Fruit fly (Drosophila melanogaster) whole organism, pupa: ENCODE results near the gene CG14968.
A peak's percentile ranks its signal among the peaks of the same experiment; 100 is the strongest.

ENCODE experiments used
- CG10348 ChIP-seq: fragments of 200-800 bp; sonication (Bioruptor generic); IDR thresholded peaks from 2 replicates; pipeline ENCODE4 v1.3.6; 2022; ENCODE audit warnings: missing biosample characterization, missing genetic modification characterization
- CG12605 ChIP-seq: fragments of 200-800 bp; sonication (Bioruptor generic); IDR thresholded peaks from 2 replicates; pipeline ENCODE4 v1.3.6; 2022; ENCODE audit warnings: missing biosample characterization, missing genetic modification characterization
- CG13204 ChIP-seq: fragments of 200-800 bp; sonication (Bioruptor generic); optimal IDR thresholded peaks from 2 replicates; lab custom pipeline; 2018; ENCODE audit warnings: missing biosample characterization, mild to moderate bottlenecking, missing genetic modification characterization, moderate library complexity
- CG14655 ChIP-seq: fragments of 200-800 bp; sonication (Bioruptor generic); optimal IDR thresholded peaks from 3 replicates; lab custom pipeline; 2017; ENCODE audit warnings: mild to moderate bottlenecking, missing biosample characterization, missing genetic modification reagents, missing genetic modification characterization
- CG15710 ChIP-seq: fragments of 200-800 bp; sonication (Bioruptor generic); optimal IDR thresholded peaks from 2 replicates; lab custom pipeline; 2018; ENCODE audit warnings: missing biosample characterization, mild to moderate bottlenecking, missing genetic modification characterization, moderate library complexity
- CG17806 ChIP-seq: fragments of 200-800 bp; sonication (Bioruptor generic); optimal IDR thresholded peaks from 2 replicates; lab custom pipeline; 2018; ENCODE audit warnings: missing biosample characterization, mild to moderate bottlenecking, missing genetic modification characterization, moderate library complexity
- CG32121 ChIP-seq: fragments of 200-800 bp; sonication (Bioruptor generic); IDR thresholded peaks from 2 replicates; pipeline ENCODE4 v1.3.6; 2022; ENCODE audit warnings: missing biosample characterization, missing genetic modification characterization
- CG34367 ChIP-seq: fragments of 200-800 bp; sonication (Bioruptor generic); optimal IDR thresholded peaks from 2 replicates; lab custom pipeline; 2018; ENCODE audit warnings: missing biosample characterization, mild to moderate bottlenecking, missing genetic modification characterization
- CG4496 ChIP-seq: fragments of 200-800 bp; sonication (Bioruptor generic); IDR thresholded peaks from 3 replicates; pipeline ENCODE4 v1.3.6; 2022; ENCODE audit warnings: missing biosample characterization, missing genetic modification characterization
- CG8159 ChIP-seq: fragments of 200-800 bp; sonication (Bioruptor generic); optimal IDR thresholded peaks from 3 replicates; lab custom pipeline; 2018; ENCODE audit warnings: missing biosample characterization, mild to moderate bottlenecking, missing genetic modification characterization, moderate library complexity
- CG8301 ChIP-seq: fragments of 200-800 bp; sonication (Bioruptor generic); optimal IDR thresholded peaks from 2 replicates; lab custom pipeline; 2018; ENCODE audit warnings: missing biosample characterization, mild to moderate bottlenecking, missing genetic modification characterization
- CG9948 ChIP-seq: fragments of 200-800 bp; sonication (Bioruptor generic); optimal IDR thresholded peaks from 2 replicates; lab custom pipeline; 2018; ENCODE audit warnings: missing biosample characterization, mild to moderate bottlenecking, missing genetic modification characterization, moderate library complexity
- D1 ChIP-seq: fragments of 200-800 bp; sonication (Bioruptor generic); optimal IDR thresholded peaks from 2 replicates; lab custom pipeline; 2018; ENCODE audit warnings: missing biosample characterization, mild to moderate bottlenecking, missing genetic modification characterization, moderate library complexity
- EcR ChIP-seq: fragments of 200-800 bp; sonication (Bioruptor generic); optimal IDR thresholded peaks from 3 replicates; lab custom pipeline; 2019; ENCODE audit warnings: missing biosample characterization, missing genetic modification characterization, mild to moderate bottlenecking, moderate library complexity, missing genetic modification reagents
- Ets98B ChIP-seq: fragments of 200-800 bp; sonication (Bioruptor generic); IDR thresholded peaks from 2 replicates; pipeline ENCODE4 v1.3.6; 2022; ENCODE audit warnings: missing biosample characterization, missing genetic modification characterization
- Pif1A ChIP-seq: fragments of 200-800 bp; sonication (Bioruptor generic); optimal IDR thresholded peaks from 3 replicates; lab custom pipeline; 2016; ENCODE audit warnings: missing biosample characterization, missing genetic modification characterization
- Pif1B ChIP-seq: fragments of 200-800 bp; sonication (Bioruptor generic); optimal IDR thresholded peaks from 3 replicates; lab custom pipeline; 2016; ENCODE audit warnings: missing biosample characterization, missing genetic modification characterization
- Snoo ChIP-seq: fragments of 200-800 bp; sonication (Bioruptor generic); optimal IDR thresholded peaks from 3 replicates; lab custom pipeline; 2017; ENCODE audit warnings: missing biosample characterization, mild to moderate bottlenecking, missing genetic modification characterization, inconsistent platforms
- fd96Ca ChIP-seq: fragments of 200-800 bp; sonication (Bioruptor generic); IDR thresholded peaks from 3 replicates; pipeline ENCODE4 v1.3.6; 2022; ENCODE audit warnings: missing biosample characterization, missing genetic modification characterization
- gl ChIP-seq: fragments of 200-800 bp; sonication (Bioruptor generic); optimal IDR thresholded peaks from 2 replicates; lab custom pipeline; 2018; ENCODE audit warnings: missing biosample characterization, mild to moderate bottlenecking, missing genetic modification characterization
- rn ChIP-seq: fragments of 200-800 bp; sonication (Bioruptor generic); IDR thresholded peaks from 2 replicates; pipeline ENCODE4 v1.3.6; 2022; ENCODE audit warnings: missing biosample characterization, missing genetic modification characterization

Gene CG14968

DNA sequence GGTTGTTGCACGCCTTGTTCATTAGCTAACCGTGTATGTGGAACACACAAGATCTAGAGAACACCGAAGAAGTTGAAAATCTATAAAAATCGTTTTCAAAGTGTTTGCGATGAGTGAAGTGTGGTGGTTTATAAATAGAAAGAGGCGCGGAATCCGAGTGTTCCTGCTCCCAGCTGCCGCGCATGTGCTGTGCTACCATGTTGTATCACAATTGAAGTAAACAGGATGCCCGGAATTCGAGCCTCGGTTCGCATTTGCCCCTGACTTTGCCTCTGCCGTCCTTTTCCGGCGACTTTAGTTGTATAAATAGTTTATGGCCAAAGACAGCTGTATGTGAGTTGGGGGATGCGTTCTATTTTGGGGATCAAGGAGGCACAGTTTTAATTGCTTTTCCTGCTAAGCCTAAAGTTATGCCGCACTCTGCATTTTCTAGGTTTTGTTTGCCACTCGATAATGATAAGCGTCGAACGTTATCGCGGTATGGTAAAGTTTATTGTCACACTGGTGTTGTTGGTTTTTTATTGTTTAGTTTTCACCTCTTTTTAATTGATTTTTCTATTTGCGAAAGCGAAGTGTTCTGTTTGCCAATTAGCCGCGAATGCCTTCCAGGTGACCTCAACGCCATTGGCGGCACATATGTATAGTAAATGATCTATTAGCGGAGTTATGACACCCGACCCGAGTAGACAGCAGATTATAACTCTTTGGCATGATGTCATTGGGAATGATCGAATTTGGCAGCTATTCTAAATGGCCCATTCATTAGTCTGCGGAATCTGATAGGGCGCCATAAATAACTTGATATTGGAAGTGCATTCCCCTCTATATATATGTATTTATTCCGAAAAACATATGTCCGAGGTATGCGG lies 46.3 kb upstream of the CG14968 start:
- TF ChIP-seq CG4496 (0 out of 3 replicates have a peak, but pooled peaks have one; percentile 26), CG12605 (no peak), CG8301 (no peak), CG17806 (no peak), D1 (no peak), Ets98B (no peak), EcR (GFP tag; lab: Kevin White, UChicago) (peak; percentile 53), CG9948 (no peak)

DNA sequence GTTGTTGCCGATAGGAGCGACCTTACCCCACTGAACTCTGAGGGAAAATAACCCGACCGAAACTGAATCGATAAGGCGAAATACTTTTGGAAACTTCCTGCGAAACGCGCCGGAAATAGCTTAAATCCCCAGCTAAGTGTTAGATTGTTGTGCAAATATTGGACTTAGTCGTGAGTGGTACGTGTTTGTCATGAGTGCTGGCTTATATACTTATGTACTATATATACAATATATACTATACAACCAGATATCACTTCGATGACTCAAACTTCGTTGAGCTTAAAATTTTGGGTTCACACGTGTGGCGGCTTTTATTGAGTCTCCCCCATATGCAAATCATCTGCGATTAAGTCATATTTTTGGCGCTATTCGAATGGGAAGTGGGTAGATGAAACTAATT lies 43.4 kb upstream of the CG14968 start:
- TF ChIP-seq CG12605 (no peak), CG9948 (no peak), Pif1B (no peak), Snoo (no peak), CG15710 (tag; lab: Kevin White, UChicago) (no peak), CG34367 (tag; lab: Kevin White, UChicago) (no peak), gl (tag; lab: Kevin White, UChicago) (no peak), EcR (GFP tag; lab: Kevin White, UChicago) (no peak), CG4496 (no peak), CG8301 (no peak), CG8159 (no peak), CG10348 (no peak), rn (GFP tag; lab: Robert Waterston, UW) (no peak), Ets98B (no peak), CG13204 (GFP tag; lab: Kevin White, UChicago) (no peak), CG17806 (no peak), D1 (no peak), fd96Ca (no peak), CG32121 (GFP tag; lab: Robert Waterston, UW) (no peak), CG14655 (GFP tag; lab: Kevin White, UChicago) (no peak)

DNA sequence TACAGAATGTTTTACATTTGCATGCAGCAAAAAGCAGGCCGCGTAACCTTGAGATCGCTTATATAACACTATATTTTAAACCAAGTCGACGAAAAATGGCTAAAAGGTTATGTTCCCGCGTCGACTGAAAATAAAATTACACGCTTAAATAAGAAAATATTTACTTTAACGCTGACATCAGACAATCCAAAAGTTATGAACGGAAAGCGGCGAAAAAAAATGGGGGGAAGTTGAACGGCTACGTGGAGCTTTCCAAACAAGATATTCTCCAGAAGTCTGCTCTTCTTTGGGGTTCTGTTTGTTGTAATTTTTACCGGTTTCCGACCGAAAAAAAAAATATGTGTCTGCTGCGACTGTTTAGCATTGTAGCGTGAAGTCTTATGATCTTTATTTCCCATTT lies 41.6 kb upstream of the CG14968 start:
- TF ChIP-seq CG9948 (no peak), CG10348 (no peak), fd96Ca (no peak), CG8301 (no peak), CG13204 (GFP tag; lab: Kevin White, UChicago) (no peak), Snoo (no peak), rn (GFP tag; lab: Robert Waterston, UW) (no peak), CG15710 (tag; lab: Kevin White, UChicago) (no peak), CG14655 (GFP tag; lab: Kevin White, UChicago) (no peak), Pif1A (GFP tag; lab: Kevin White, UChicago) (no peak), EcR (GFP tag; lab: Kevin White, UChicago) (no peak), CG32121 (GFP tag; lab: Robert Waterston, UW) (no peak)
- TF ChIP-seq, all 21 proteins: peak for 0

DNA sequence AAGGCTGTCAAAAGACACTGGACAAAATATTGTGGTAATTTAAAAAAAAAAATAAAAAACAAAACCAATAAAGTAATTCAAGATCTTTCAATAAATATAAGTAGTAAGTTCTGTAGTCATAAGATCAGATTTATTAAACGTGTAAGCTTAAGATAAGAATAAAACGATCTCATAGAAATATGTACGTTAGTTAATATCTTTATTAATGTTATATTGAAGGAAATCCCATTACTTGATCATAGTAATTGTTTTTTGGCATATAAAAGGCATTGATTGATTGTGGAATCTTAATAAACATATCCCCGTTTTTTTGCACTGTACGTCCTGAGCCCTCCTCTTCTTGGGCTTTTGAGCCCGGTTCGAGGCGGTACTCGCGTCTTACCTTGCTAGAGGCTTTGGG lies 40.3 kb upstream of the CG14968 start:
- TF ChIP-seq CG17806, result peak; percentile 40
- no peak for TF ChIP-seq gl (tag; lab: Kevin White, UChicago)
- peak; percentile 41 for TF ChIP-seq CG8301
- peak; percentile 44 for TF ChIP-seq CG15710 (tag; lab: Kevin White, UChicago)
- TF ChIP-seq CG34367 (tag; lab: Kevin White, UChicago), result no peak
- TF ChIP-seq CG9948, result peak; percentile 44
- no peak for TF ChIP-seq fd96Ca
- no peak for TF ChIP-seq Ets98B
- no peak for TF ChIP-seq D1
- TF ChIP-seq CG8159, result peak; percentile 55
- peak; percentile 82 for TF ChIP-seq Snoo
- peak; percentile 50 for TF ChIP-seq CG14655 (GFP tag; lab: Kevin White, UChicago)
- peak; percentile 35 for TF ChIP-seq Pif1B
- TF ChIP-seq Pif1A (GFP tag; lab: Kevin White, UChicago), result peak; percentile 13

DNA sequence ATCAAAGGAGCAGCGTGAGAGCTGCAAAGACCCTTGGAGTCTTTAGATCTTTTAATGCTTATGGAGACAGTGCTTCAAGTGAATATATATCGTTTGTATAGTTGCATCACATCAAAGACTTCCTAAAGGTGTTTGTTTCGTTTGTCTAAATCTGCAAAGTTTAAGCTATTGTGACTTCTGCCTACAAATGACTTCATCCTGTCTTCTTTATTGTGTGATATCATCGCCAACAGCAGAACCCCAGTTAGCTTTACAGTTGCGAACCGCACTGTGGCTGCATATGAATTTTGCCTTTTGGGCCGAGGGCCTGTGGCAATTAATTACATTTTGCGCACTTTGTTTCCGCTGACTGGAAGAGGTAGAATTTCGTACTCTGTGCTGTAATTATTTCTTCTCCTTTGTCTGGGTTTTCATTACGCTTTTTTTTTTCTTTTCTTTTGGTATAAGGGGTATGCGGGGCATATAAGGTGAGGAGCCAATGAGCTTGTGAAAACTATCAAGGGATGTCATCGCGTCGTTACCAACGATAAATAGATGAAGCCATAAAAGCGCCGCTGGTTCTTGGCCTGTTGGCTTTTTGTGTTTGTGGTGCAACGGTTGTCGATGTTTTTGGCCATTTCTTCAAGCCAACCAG lies 39.5 kb upstream of the CG14968 start:
- peak; percentile 48 for TF ChIP-seq CG8301
- TF ChIP-seq CG10348, result no peak
- TF ChIP-seq rn (GFP tag; lab: Robert Waterston, UW), result no peak
- no peak for TF ChIP-seq CG4496
- TF ChIP-seq CG8159, result peak; percentile 67
- peak; percentile 61 for TF ChIP-seq CG17806
- TF ChIP-seq D1, result no peak
- TF ChIP-seq Pif1B, result peak; percentile 51
- TF ChIP-seq CG34367 (tag; lab: Kevin White, UChicago), result peak; percentile 61
- peak; percentile 69 for TF ChIP-seq CG9948
- peak; percentile 22 for TF ChIP-seq EcR (GFP tag; lab: Kevin White, UChicago)
- TF ChIP-seq CG32121 (GFP tag; lab: Robert Waterston, UW), result no peak
- TF ChIP-seq CG13204 (GFP tag; lab: Kevin White, UChicago), result peak; percentile 26
- no peak for TF ChIP-seq fd96Ca
- no peak for TF ChIP-seq CG12605
- TF ChIP-seq Snoo, result peak; percentile 76
- no peak for TF ChIP-seq Ets98B
- peak; percentile 64 for TF ChIP-seq Pif1A (GFP tag; lab: Kevin White, UChicago)
- TF ChIP-seq gl (tag; lab: Kevin White, UChicago), result peak; percentile 6
- peak; percentile 64 for TF ChIP-seq CG15710 (tag; lab: Kevin White, UChicago)
- TF ChIP-seq CG14655 (GFP tag; lab: Kevin White, UChicago), result peak; percentile 64

DNA sequence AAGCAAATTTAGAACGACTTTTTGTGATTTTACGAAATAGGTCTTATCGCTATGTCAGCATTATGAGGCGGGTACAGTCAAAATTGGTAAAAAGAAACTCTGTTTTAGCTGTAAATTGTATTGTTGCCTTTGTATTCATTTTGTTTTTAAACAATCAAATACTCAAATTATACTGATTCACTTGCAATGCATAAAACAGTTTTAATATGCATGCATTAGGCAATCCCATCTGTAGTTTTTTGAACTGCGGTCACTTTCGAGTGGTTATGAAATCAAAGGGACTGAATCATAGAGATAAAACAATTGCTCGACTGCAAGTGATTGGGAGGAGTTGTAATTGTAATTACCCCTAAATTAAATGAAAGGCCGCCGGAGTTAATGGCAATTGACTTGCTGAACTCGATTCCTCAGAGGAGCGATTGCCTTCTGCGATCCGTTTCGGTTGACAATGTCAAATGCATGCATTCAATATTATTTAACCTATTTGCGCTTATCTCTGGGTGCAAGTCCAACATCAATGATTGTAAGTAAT lies 36.8 kb upstream of the CG14968 start:
- TF ChIP-seq CG15710 (tag; lab: Kevin White, UChicago) (no peak), CG4496 (no peak), Pif1A (GFP tag; lab: Kevin White, UChicago) (no peak), CG14655 (GFP tag; lab: Kevin White, UChicago) (no peak), CG10348 (no peak), fd96Ca (no peak), Ets98B (no peak)
